Worm (Caenorhabditis elegans) whole organism, L2 larva: ENCODE data around the gene W08F4.13.
"Not testable (repeated sequence)": the region's sequence is repeated elsewhere in the genome, so short reads cannot be mapped to it uniquely, and the experiment has no call there.

Experiments
- R02D3.7 ChIP-seq: fragments of 150-350 bp; optimal IDR thresholded peaks from 2 replicates; lab custom pipeline; 2014; ENCODE audit warnings: missing biosample characterization, missing genetic modification characterization
- nhr-237 ChIP-seq: fragments of 150-350 bp; optimal IDR thresholded peaks from 2 replicates; lab custom pipeline; 2014; ENCODE audit warnings: missing biosample characterization, missing genetic modification characterization
- peb-1 ChIP-seq: fragments of 150-350 bp; optimal IDR thresholded peaks from 2 replicates; lab custom pipeline; 2014; ENCODE audit warnings: missing biosample characterization, missing genetic modification characterization
- zag-1 ChIP-seq: fragments of 150-350 bp; optimal IDR thresholded peaks from 2 replicates; lab custom pipeline; 2014; ENCODE audit warnings: missing biosample characterization, missing genetic modification characterization
- ztf-4 ChIP-seq: fragments of 150-350 bp; optimal IDR thresholded peaks from 2 replicates; lab custom pipeline; 2014; ENCODE audit warnings: missing biosample characterization, missing genetic modification characterization

DNA sequence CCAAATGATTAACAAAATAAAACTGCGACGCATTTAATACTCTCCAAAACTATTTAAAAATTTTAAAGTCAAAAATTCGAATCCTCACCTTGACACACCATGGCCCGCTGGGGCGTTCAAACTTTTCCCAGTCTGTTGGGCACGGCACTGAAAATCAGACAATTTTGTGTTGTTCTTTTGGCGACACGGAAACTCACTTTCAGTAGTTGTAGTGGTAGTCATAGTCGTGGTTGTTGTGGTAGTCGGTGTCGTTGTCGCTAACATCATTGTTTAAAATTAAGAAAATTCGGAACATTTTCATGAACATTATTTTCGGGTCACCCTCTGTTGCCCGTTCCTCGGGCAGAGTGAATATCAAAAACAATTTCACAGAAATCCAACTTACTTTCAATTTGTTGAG lies 27.8 kb downstream of the W08F4.13 start, which contains the start of gene clec-118:
- not testable (repeated sequence) for TF ChIP-seq peb-1 (tag; lab: Kevin White, UChicago); R02D3.7 (tag; lab: Kevin White, UChicago); nhr-237; ztf-4 (tag; lab: Kevin White, UChicago); zag-1 (tag; lab: Kevin White, UChicago)
